Fruit fly (Drosophila melanogaster) whole organism, embryonic: ENCODE results near the gene awd.
A peak's percentile ranks its signal among the peaks of the same experiment; 100 is the strongest.

Source experiments
- Ada2b ChIP-seq: fragments of 200-800 bp; sonication (Bioruptor generic); IDR thresholded peaks from 2 replicates; pipeline ENCODE4 v1.3.6; 2022; ENCODE audit warnings: missing biosample characterization, missing genetic modification characterization
- BEAF-32 ChIP-seq: fragments of 200-800 bp; sonication (Bioruptor generic); optimal IDR thresholded peaks from 3 replicates; lab custom pipeline; 2017; ENCODE audit warnings: missing biosample characterization, missing genetic modification characterization, mild to moderate bottlenecking, moderate library complexity, missing genetic modification reagents
- C15 ChIP-seq: fragments of 200-800 bp; sonication (Bioruptor generic); IDR thresholded peaks from 3 replicates; pipeline ENCODE4 v1.3.6; 2022; ENCODE audit warnings: missing biosample characterization, missing genetic modification characterization
- CG10366 ChIP-seq: fragments of 200-800 bp; sonication (Bioruptor generic); IDR thresholded peaks from 2 replicates; pipeline ENCODE4 v1.3.6; 2022; ENCODE audit warnings: missing biosample characterization, missing genetic modification characterization
- CG10654 ChIP-seq: fragments of 200-800 bp; sonication (Bioruptor generic); optimal IDR thresholded peaks from 2 replicates; lab custom pipeline; 2016; ENCODE audit warnings: missing biosample characterization, missing genetic modification characterization
- CG12071 ChIP-seq: fragments of 200-800 bp; sonication (Bioruptor generic); optimal IDR thresholded peaks from 3 replicates; lab custom pipeline; 2018; ENCODE audit warnings: missing biosample characterization, mild to moderate bottlenecking, missing genetic modification characterization
- CG14050 ChIP-seq: fragments of 200-800 bp; sonication (Bioruptor generic); IDR thresholded peaks from 3 replicates; pipeline ENCODE4 v1.3.6; 2022; ENCODE audit warnings: missing biosample characterization, missing genetic modification characterization
- CG15073 ChIP-seq: fragments of 200-800 bp; sonication (Bioruptor generic); optimal IDR thresholded peaks from 2 replicates; lab custom pipeline; 2016; ENCODE audit warnings: missing biosample characterization, missing genetic modification characterization
- CG16863 ChIP-seq: fragments of 200-800 bp; sonication (Bioruptor generic); optimal IDR thresholded peaks from 3 replicates; lab custom pipeline; 2016; ENCODE audit warnings: missing biosample characterization, missing genetic modification characterization
- CG2202 ChIP-seq: fragments of 200-800 bp; sonication (Bioruptor generic); optimal IDR thresholded peaks from 2 replicates; lab custom pipeline; 2018; ENCODE audit warnings: missing biosample characterization, mild to moderate bottlenecking, missing genetic modification characterization
- CG30431 ChIP-seq: fragments of 200-800 bp; sonication (Bioruptor generic); optimal IDR thresholded peaks from 2 replicates; lab custom pipeline; 2017; ENCODE audit warnings: missing biosample characterization, missing genetic modification characterization
- CG4404 ChIP-seq: fragments of 200-800 bp; sonication (Bioruptor generic); IDR thresholded peaks from 2 replicates; pipeline ENCODE4 v1.3.6; 2022; ENCODE audit warnings: missing biosample characterization, missing genetic modification characterization
- CG6254 ChIP-seq: fragments of 200-800 bp; sonication (Bioruptor generic); optimal IDR thresholded peaks from 3 replicates; lab custom pipeline; 2017; ENCODE audit warnings: mild to moderate bottlenecking, missing biosample characterization, missing genetic modification reagents, missing genetic modification characterization
- CG7357 ChIP-seq: fragments of 200-800 bp; sonication (Bioruptor generic); IDR thresholded peaks from 3 replicates; pipeline ENCODE4 v1.3.6; 2022; ENCODE audit warnings: missing biosample characterization, missing genetic modification characterization
- CG9437 ChIP-seq: fragments of 200-800 bp; sonication (Bioruptor generic); optimal IDR thresholded peaks from 2 replicates; lab custom pipeline; 2018; ENCODE audit warnings: missing biosample characterization, mild to moderate bottlenecking, missing genetic modification characterization
- CG9609 ChIP-seq: fragments of 200-800 bp; sonication (Bioruptor generic); optimal IDR thresholded peaks from 3 replicates; lab custom pipeline; 2016; ENCODE audit warnings: missing biosample characterization, missing genetic modification characterization
- D ChIP-seq, 2 experiments: fragments of 200-800 bp in 1 of 2; fragments of >200 bp in 1 of 2; sonication (Bioruptor generic) in 1 of 2; optimal IDR thresholded peaks; 2 replicates in 1 of 2; 3 replicates in 1 of 2; lab custom pipeline; 2017; ENCODE audit warnings: mild to moderate bottlenecking in 1 of 2, missing biosample characterization in 1 of 2, missing genetic modification characterization in 1 of 2, missing genetic modification reagents in 1 of 2
- D19A ChIP-seq: fragments of 200-800 bp; optimal IDR thresholded peaks from 3 replicates; lab custom pipeline; 2019; ENCODE audit warnings: missing biosample characterization, mild to moderate bottlenecking, missing genetic modification characterization, moderate library complexity
- Dad ChIP-seq: fragments of 200-800 bp; sonication (Bioruptor generic); optimal IDR thresholded peaks from 3 replicates; lab custom pipeline; 2016; ENCODE audit warnings: missing biosample characterization, missing genetic modification characterization
- Dbx ChIP-seq: fragments of 200-800 bp; sonication (Bioruptor generic); IDR thresholded peaks from 3 replicates; pipeline ENCODE4 v1.3.6; 2022; ENCODE audit warnings: missing biosample characterization, missing genetic modification characterization
- Dp ChIP-seq: fragments of 200-800 bp; sonication (Bioruptor generic); optimal IDR thresholded peaks from 2 replicates; lab custom pipeline; 2018; ENCODE audit warnings: missing biosample characterization, mild to moderate bottlenecking, missing genetic modification characterization, moderate library complexity
- Ets65A ChIP-seq: fragments of 200-800 bp; sonication (Bioruptor generic); peaks from one replicate; lab custom pipeline; 2016; ENCODE audit warnings: missing biosample characterization, missing genetic modification characterization
- HHEX ChIP-seq: fragments of 200-800 bp; sonication (Bioruptor generic); optimal IDR thresholded peaks from 3 replicates; lab custom pipeline; 2017; ENCODE audit warnings: missing biosample characterization, mild to moderate bottlenecking, missing genetic modification characterization, missing genetic modification reagents
- HLH4C ChIP-seq: fragments of 200-800 bp; sonication (Bioruptor generic); IDR thresholded peaks from 3 replicates; pipeline ENCODE4 v1.3.6; 2022; ENCODE audit warnings: missing biosample characterization, missing genetic modification characterization; ENCODE audit not compliant: partially characterized antibody
- Hmx ChIP-seq: fragments of 200-800 bp; sonication (Bioruptor generic); optimal IDR thresholded peaks from 2 replicates; lab custom pipeline; 2016; ENCODE audit warnings: missing biosample characterization, missing genetic modification characterization
- Hsf ChIP-seq: fragments of 200-800 bp; sonication (Bioruptor generic); optimal IDR thresholded peaks from 3 replicates; lab custom pipeline; 2016; ENCODE audit warnings: missing biosample characterization, missing genetic modification characterization
- Kr ChIP-seq: fragments of 200-800 bp; sonication (Bioruptor generic); optimal IDR thresholded peaks from 2 replicates; lab custom pipeline; 2017; ENCODE audit warnings: missing biosample characterization, mild to moderate bottlenecking, missing genetic modification characterization
- MBD-R2 ChIP-seq: fragments of 200-800 bp; sonication (Bioruptor generic); IDR thresholded peaks from 2 replicates; pipeline ENCODE4 v1.3.6; 2022; ENCODE audit warnings: missing biosample characterization, missing genetic modification characterization
- MESR4 ChIP-seq: fragments of 200-800 bp; sonication (Bioruptor generic); optimal IDR thresholded peaks from 2 replicates; lab custom pipeline; 2018; ENCODE audit warnings: missing biosample characterization, mild to moderate bottlenecking, missing genetic modification characterization, moderate library complexity
- NfI ChIP-seq: fragments of 200-800 bp; sonication (Bioruptor generic); optimal IDR thresholded peaks from 3 replicates; lab custom pipeline; 2018; ENCODE audit warnings: missing biosample characterization, mild to moderate bottlenecking, missing genetic modification characterization, moderate library complexity
- Opbp ChIP-seq: fragments of 200-800 bp; sonication (Bioruptor generic); IDR thresholded peaks from 3 replicates; pipeline ENCODE4 v1.3.6; 2022; ENCODE audit warnings: missing biosample characterization, missing genetic modification characterization; ENCODE audit not compliant: partially characterized antibody
- Spps ChIP-seq: fragments of 200-800 bp; sonication (Bioruptor generic); optimal IDR thresholded peaks from 2 replicates; lab custom pipeline; 2018; ENCODE audit warnings: missing biosample characterization, mild to moderate bottlenecking, missing genetic modification characterization
- Tbp ChIP-seq: fragments of >200 bp; optimal IDR thresholded peaks from 2 replicates; lab custom pipeline; 2018; ENCODE audit warnings: missing biosample characterization, missing genetic modification characterization
- btn ChIP-seq: fragments of 200-800 bp; sonication (Bioruptor generic); optimal IDR thresholded peaks from 2 replicates; lab custom pipeline; 2016; ENCODE audit warnings: missing biosample characterization, missing genetic modification characterization
- cad ChIP-seq: fragments of >200 bp; optimal IDR thresholded peaks from 2 replicates; lab custom pipeline; 2017; ENCODE audit warnings: missing biosample characterization, missing genetic modification characterization
- crc ChIP-seq: fragments of 200-800 bp; sonication (Bioruptor generic); optimal IDR thresholded peaks from 2 replicates; lab custom pipeline; 2016; ENCODE audit warnings: missing biosample characterization, missing genetic modification characterization
- danr ChIP-seq: fragments of 200-800 bp; sonication (Bioruptor generic); IDR thresholded peaks from 2 replicates; pipeline ENCODE4 v1.3.6; 2022; ENCODE audit warnings: missing biosample characterization, missing genetic modification characterization
- eyg ChIP-seq: fragments of 200-800 bp; sonication (Bioruptor generic); optimal IDR thresholded peaks from 3 replicates; lab custom pipeline; 2016; ENCODE audit warnings: missing biosample characterization, missing genetic modification characterization
- ftz-f1 ChIP-seq: fragments of 200-800 bp; sonication (Bioruptor generic); optimal IDR thresholded peaks from 2 replicates; lab custom pipeline; 2016; ENCODE audit warnings: missing biosample characterization, missing genetic modification characterization
- oc ChIP-seq: fragments of 200-800 bp; sonication (Bioruptor generic); optimal IDR thresholded peaks from 2 replicates; lab custom pipeline; 2018; ENCODE audit warnings: missing biosample characterization, mild to moderate bottlenecking, missing genetic modification characterization, moderate library complexity
- org-1 ChIP-seq: fragments of 200-800 bp; sonication (Bioruptor generic); optimal IDR thresholded peaks from 2 replicates; lab custom pipeline; 2017; ENCODE audit warnings: missing biosample characterization, missing genetic modification characterization
- otp ChIP-seq: fragments of 200-800 bp; sonication (Bioruptor generic); IDR thresholded peaks from 3 replicates; pipeline ENCODE4, ENCODE4 v1.3.6; 2022; ENCODE audit warnings: missing biosample characterization, missing genetic modification characterization
- row ChIP-seq: fragments of 200-800 bp; sonication (Bioruptor generic); IDR thresholded peaks from 3 replicates; pipeline ENCODE4 v1.3.6; 2022; ENCODE audit warnings: missing biosample characterization, missing genetic modification characterization
- run ChIP-seq: fragments of 200-800 bp; sonication (Bioruptor generic); optimal IDR thresholded peaks from 3 replicates; lab custom pipeline; 2018; ENCODE audit warnings: missing biosample characterization, mild to moderate bottlenecking, missing genetic modification characterization
- sd ChIP-seq: fragments of 200-800 bp; sonication (Bioruptor generic); optimal IDR thresholded peaks from 3 replicates; lab custom pipeline; 2018; ENCODE audit warnings: missing biosample characterization, mild to moderate bottlenecking, missing genetic modification characterization, moderate library complexity
- so ChIP-seq: fragments of 200-800 bp; sonication (Bioruptor generic); IDR thresholded peaks from 3 replicates; pipeline ENCODE4 v1.3.6; 2022; ENCODE audit warnings: missing biosample characterization, missing genetic modification characterization
- tap ChIP-seq: fragments of 200-800 bp; optimal IDR thresholded peaks from 3 replicates; lab custom pipeline; 2019; ENCODE audit warnings: missing biosample characterization, mild to moderate bottlenecking, missing genetic modification characterization, moderate library complexity
- ttk ChIP-seq: fragments of 200-800 bp; sonication (Bioruptor generic); IDR thresholded peaks from 2 replicates; pipeline ENCODE4 v2.1.2; 2022; ENCODE audit warnings: missing biosample characterization, missing genetic modification characterization
- vfl ChIP-seq: fragments of 200-800 bp; sonication (Bioruptor generic); optimal IDR thresholded peaks from 2 replicates; lab custom pipeline; 2016; ENCODE audit warnings: missing biosample characterization, missing genetic modification characterization
- zfh2 ChIP-seq: fragments of 200-800 bp; sonication (Bioruptor generic); optimal IDR thresholded peaks from 2 replicates; lab custom pipeline; 2016; ENCODE audit warnings: missing biosample characterization, missing genetic modification characterization

Gene awd

dm6 chr3R:31793664-31794417 is 48.0 kb upstream of the awd start, which contains the start of the genes Mccc1 and Acf (continued):
- TF ChIP-seq D (optimal IDR thresholded peaks at IDR 0.05; lab: Kevin White, UChicago) (no peak), D (GFP tag; optimal IDR thresholded peaks at IDR 0.05; lab: Kevin White, UChicago) (no peak), Kr (GFP tag; lab: Kevin White, UChicago) (no peak), run (tag; lab: Kevin White, UChicago) (no peak), Dp (GFP tag; lab: Kevin White, UChicago) (peak; percentile 33), vfl (GFP tag; lab: Kevin White, UChicago) (peak; percentile 14), Opbp (GFP tag; lab: Robert Waterston, UW) (peak; percentile 62; the same call in 2 of the 3 replicates), eyg (GFP tag; lab: Kevin White, UChicago) (no peak), HLH4C (GFP tag; lab: Robert Waterston, UW) (peak; percentile 76), ttk (GFP tag; lab: Robert Waterston, UW) (no peak), Hmx (GFP tag; lab: Kevin White, UChicago) (no peak), Dad (GFP tag; lab: Kevin White, UChicago) (no peak), CG7357 (GFP tag; lab: Robert Waterston, UW) (no peak), row (GFP tag; lab: Robert Waterston, UW) (peak; percentile 77), Tbp (GFP tag; lab: Kevin White, UChicago) (no peak), CG12071 (GFP tag; lab: Kevin White, UChicago) (no peak), otp (GFP tag; lab: Robert Waterston, UW) (no peak), Spps (tag; lab: Kevin White, UChicago) (no peak), tap (tag; lab: Kevin White, UChicago) (no peak), Ets65A (GFP tag; lab: Kevin White, UChicago) (no peak), zfh2 (GFP tag; lab: Kevin White, UChicago) (peak; percentile 61), org-1 (no peak), CG16863 (peak; percentile 29), cad (GFP tag; lab: Kevin White, UChicago) (no peak), NfI (GFP tag; lab: Kevin White, UChicago) (no peak), btn (no peak), danr (GFP tag; lab: Robert Waterston, UW) (no peak), CG2202 (tag; lab: Kevin White, UChicago) (no peak), CG14050 (no peak), CG9609 (GFP tag; lab: Kevin White, UChicago) (peak; percentile 19), CG9437 (GFP tag; lab: Kevin White, UChicago) (no peak), CG10654 (GFP tag; lab: Kevin White, UChicago) (no peak), BEAF-32 (GFP tag; lab: Kevin White, UChicago) (peak; percentile 76), Ada2b (GFP tag; lab: Robert Waterston, UW) (peak; percentile 57), CG6254 (no peak), MESR4 (peak; percentile 0), C15 (GFP tag; lab: Robert Waterston, UW) (no peak), CG30431 (GFP tag; lab: Kevin White, UChicago) (no peak), D19A (no peak), so (GFP tag; lab: Robert Waterston, UW) (0 out of 3 replicates have a peak, but pooled peaks have one; percentile 38), Hsf (GFP tag; lab: Kevin White, UChicago) (peak; percentile 30), MBD-R2 (GFP tag; lab: Robert Waterston, UW) (peak; percentile 35; the same call in 1 of the 2 replicates), sd (tag; lab: Kevin White, UChicago) (no peak), ftz-f1 (GFP tag; lab: Kevin White, UChicago) (peak; percentile 4), CG15073 (no peak), oc (no peak), Dbx (0 out of 3 replicates have a peak, but pooled peaks have one; percentile 16), CG10366 (no peak; the same call in 1 of the 2 replicates), crc (GFP tag; lab: Kevin White, UChicago) (peak; percentile 33), CG4404 (GFP tag; lab: Robert Waterston, UW) (no peak), HHEX (GFP tag; lab: Kevin White, UChicago) (no peak)
